Worm (Caenorhabditis elegans) whole organism, L1 larva: ENCODE data around the gene T19B10.5.

ENCODE experiments used
- alr-1 ChIP-seq: fragments of 200-800 bp; sonication (Bioruptor generic); optimal IDR thresholded peaks from 2 replicates; lab custom pipeline; 2018; ENCODE audit warnings: borderline replicate concordance, mild to moderate bottlenecking, missing genetic modification characterization, missing compliant biosample characterization
- egl-27 ChIP-seq, 2 experiments: fragments of 150-350 bp in 1 of 2; sonication (generic microtip); optimal IDR thresholded peaks; 3 replicates each; lab custom pipeline; 2017 to 2018; ENCODE audit warnings: missing biosample characterization in 2 of 2, missing genetic modification characterization in 2 of 2, missing genetic modification reagents in 2 of 2
- fkh-10 ChIP-seq: sonication (generic microtip); optimal IDR thresholded peaks from 2 replicates; lab custom pipeline; 2017; ENCODE audit warnings: missing biosample characterization, missing genetic modification reagents, missing genetic modification characterization
- lir-3 ChIP-seq: sonication (generic microtip); optimal IDR thresholded peaks from 2 replicates; lab custom pipeline; 2016; ENCODE audit warnings: mild to moderate bottlenecking, missing genetic modification characterization, moderate library complexity, missing compliant biosample characterization; ENCODE audit not compliant: poor library complexity
- lsy-2 ChIP-seq, 2 experiments: fragments of 150-350 bp; optimal IDR thresholded peaks; 2 replicates each; lab custom pipeline; 2014; ENCODE audit warnings: missing biosample characterization in 2 of 2, missing genetic modification characterization in 2 of 2
- mep-1 ChIP-seq: fragments of 150-350 bp; optimal IDR thresholded peaks from 2 replicates; lab custom pipeline; 2014; ENCODE audit warnings: missing biosample characterization, missing genetic modification characterization
- nhr-12 ChIP-seq: sonication (generic microtip); optimal IDR thresholded peaks from 2 replicates; lab custom pipeline; 2017; ENCODE audit warnings: missing biosample characterization, missing genetic modification characterization
- nhr-85 ChIP-seq: sonication (generic microtip); peaks from one replicate; lab custom pipeline; 2016; ENCODE audit warnings: missing genetic modification characterization, inconsistent platforms, missing compliant biosample characterization
- snpc-4 ChIP-seq: fragments of 150-350 bp; optimal IDR thresholded peaks from 2 replicates; lab custom pipeline; 2014; ENCODE audit warnings: missing biosample characterization, missing genetic modification characterization
- sptf-1 ChIP-seq: fragments of 150-350 bp; optimal IDR thresholded peaks from 2 replicates; lab custom pipeline; 2014; ENCODE audit warnings: missing biosample characterization, missing genetic modification characterization
- unc-62 ChIP-seq: fragments of 150-350 bp; optimal IDR thresholded peaks from 2 replicates; lab custom pipeline; 2014; ENCODE audit warnings: missing biosample characterization, missing genetic modification reagents, missing genetic modification characterization

DNA sequence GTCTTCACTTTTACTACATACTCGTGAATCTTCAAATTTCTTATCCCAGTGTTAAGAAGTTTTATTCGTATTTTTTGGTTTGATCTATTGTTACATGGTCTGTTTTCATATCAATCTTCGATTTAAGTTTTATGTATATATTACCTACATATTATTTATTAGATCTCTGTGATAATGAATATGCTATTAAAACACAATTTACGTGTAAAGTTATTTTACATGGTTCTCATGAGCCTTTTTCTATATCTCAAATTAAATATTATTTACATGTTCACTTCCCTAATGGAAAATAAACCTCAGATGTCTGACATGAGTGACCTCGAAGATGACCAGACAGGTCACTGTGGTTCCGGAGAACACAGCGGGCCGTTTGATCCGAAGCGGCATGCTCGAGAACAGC lies 10.1 kb downstream of the T19B10.5 start, which contains the start of gene mxl-1:
- TF ChIP-seq fkh-10 (GFP tag; lab: Kevin White, UChicago) (no peak), lsy-2 (tag; optimal IDR thresholded peaks at IDR 0.05; lab: Kevin White, UChicago) (no peak), alr-1 (tag; lab: Kevin White, UChicago) (no peak), nhr-85 (no peak), sptf-1 (tag; lab: Kevin White, UChicago) (no peak), snpc-4 (tag; lab: Kevin White, UChicago) (no peak), lir-3 (tag; lab: Kevin White, UChicago) (no peak), nhr-12 (tag; lab: Kevin White, UChicago) (no peak), egl-27 (tag; optimal IDR thresholded peaks at IDR 0.05; lab: Kevin White, UChicago) (no peak), unc-62 (no peak), mep-1 (tag; lab: Kevin White, UChicago) (no peak)
